Fruit fly (Drosophila melanogaster) whole organism, pupa: ENCODE results near the gene Bacc.
A peak's percentile ranks its signal among the peaks of the same experiment; 100 is the strongest.

Source experiments
- CG13204 ChIP-seq: fragments of 200-800 bp; sonication (Bioruptor generic); optimal IDR thresholded peaks from 2 replicates; lab custom pipeline; 2018; ENCODE audit warnings: missing biosample characterization, mild to moderate bottlenecking, missing genetic modification characterization, moderate library complexity
- CG17806 ChIP-seq: fragments of 200-800 bp; sonication (Bioruptor generic); optimal IDR thresholded peaks from 2 replicates; lab custom pipeline; 2018; ENCODE audit warnings: missing biosample characterization, mild to moderate bottlenecking, missing genetic modification characterization, moderate library complexity
- CG8301 ChIP-seq: fragments of 200-800 bp; sonication (Bioruptor generic); optimal IDR thresholded peaks from 2 replicates; lab custom pipeline; 2018; ENCODE audit warnings: missing biosample characterization, mild to moderate bottlenecking, missing genetic modification characterization
- CG9948 ChIP-seq: fragments of 200-800 bp; sonication (Bioruptor generic); optimal IDR thresholded peaks from 2 replicates; lab custom pipeline; 2018; ENCODE audit warnings: missing biosample characterization, mild to moderate bottlenecking, missing genetic modification characterization, moderate library complexity
- EcR ChIP-seq: fragments of 200-800 bp; sonication (Bioruptor generic); optimal IDR thresholded peaks from 3 replicates; lab custom pipeline; 2019; ENCODE audit warnings: missing biosample characterization, missing genetic modification characterization, mild to moderate bottlenecking, moderate library complexity, missing genetic modification reagents
- Ets98B ChIP-seq: fragments of 200-800 bp; sonication (Bioruptor generic); IDR thresholded peaks from 2 replicates; pipeline ENCODE4 v1.3.6; 2022; ENCODE audit warnings: missing biosample characterization, missing genetic modification characterization
- Snoo ChIP-seq: fragments of 200-800 bp; sonication (Bioruptor generic); optimal IDR thresholded peaks from 3 replicates; lab custom pipeline; 2017; ENCODE audit warnings: missing biosample characterization, mild to moderate bottlenecking, missing genetic modification characterization, inconsistent platforms
- fd96Ca ChIP-seq: fragments of 200-800 bp; sonication (Bioruptor generic); IDR thresholded peaks from 3 replicates; pipeline ENCODE4 v1.3.6; 2022; ENCODE audit warnings: missing biosample characterization, missing genetic modification characterization

dm6 chr2L:2751085-2751710 lies 1.0 kb upstream of the Bacc start:
- TF ChIP-seq Snoo (tag; lab: Kevin White, UChicago) (no peak), CG9948 (tag; lab: Kevin White, UChicago) (no peak), Ets98B (GFP tag; lab: Robert Waterston, UW) (no peak), CG8301 (tag; lab: Kevin White, UChicago) (no peak), EcR (GFP tag; lab: Kevin White, UChicago) (peak; percentile 52), CG13204 (peak; percentile 87), fd96Ca (GFP tag; lab: Robert Waterston, UW) (no peak), CG17806 (tag; lab: Kevin White, UChicago) (no peak)
